Worm (Caenorhabditis elegans) whole organism, young adult: ENCODE data around the gene K02E10.6.

Source experiments
- F10E7.11 ChIP-seq: sonication (generic microtip); optimal IDR thresholded peaks from 2 replicates; lab custom pipeline; 2017; ENCODE audit warnings: mild to moderate bottlenecking, missing genetic modification characterization, moderate library complexity, missing compliant biosample characterization
- F39B2.1 ChIP-seq: fragments of 200-800 bp; sonication (Bioruptor generic); IDR thresholded peaks from 2 replicates; pipeline ENCODE4 v1.3.6; 2022; ENCODE audit warnings: missing genetic modification reagents, missing genetic modification characterization, missing compliant biosample characterization
- F49E8.2 ChIP-seq: sonication (generic microtip); optimal IDR thresholded peaks from 3 replicates; lab custom pipeline; 2017; ENCODE audit warnings: missing genetic modification characterization, mild to moderate bottlenecking, missing compliant biosample characterization, antibody characterized with exemption, moderate library complexity; ENCODE audit not compliant: insufficient read depth
- F52B5.7 ChIP-seq: sonication (generic microtip); optimal IDR thresholded peaks from 2 replicates; lab custom pipeline; 2016; ENCODE audit warnings: mild to moderate bottlenecking, missing genetic modification characterization, missing compliant biosample characterization
- F57C9.4 ChIP-seq: sonication (generic microtip); optimal IDR thresholded peaks from 2 replicates; lab custom pipeline; 2017; ENCODE audit warnings: mild to moderate bottlenecking, missing genetic modification characterization, missing compliant biosample characterization
- ZK185.1 ChIP-seq: sonication (generic microtip); optimal IDR thresholded peaks from 2 replicates; lab custom pipeline; 2016; ENCODE audit warnings: mild to moderate bottlenecking, missing genetic modification characterization, missing compliant biosample characterization; ENCODE audit not compliant: poor library complexity, severe bottlenecking
- bed-2 ChIP-seq: fragments of 200-800 bp; sonication (Bioruptor generic); IDR thresholded peaks from 2 replicates; pipeline ENCODE4 v1.3.6; 2022; ENCODE audit warnings: missing genetic modification reagents, missing genetic modification characterization, missing compliant biosample characterization
- cebp-1 ChIP-seq, 2 experiments: fragments of 200-800 bp in 1 of 2; sonication (Bioruptor generic) in 1 of 2; sonication (generic microtip) in 1 of 2; IDR thresholded peaks in 1 of 2; optimal IDR thresholded peaks in 1 of 2; 2 replicates each; pipeline versions ENCODE4 v1.3.6 to Lab custom; 2017 to 2022; ENCODE audit warnings: missing compliant biosample characterization in 2 of 2, missing genetic modification characterization in 2 of 2, mild to moderate bottlenecking in 1 of 2, missing genetic modification reagents in 1 of 2, moderate library complexity in 1 of 2
- ceh-27 ChIP-seq: fragments of 200-800 bp; sonication (Bioruptor generic); optimal IDR thresholded peaks from 2 replicates; lab custom pipeline; 2018; ENCODE audit warnings: mild to moderate bottlenecking, missing genetic modification characterization, moderate library complexity, missing compliant biosample characterization
- chd-7 ChIP-seq: sonication (generic microtip); optimal IDR thresholded peaks from 2 replicates; lab custom pipeline; 2016; ENCODE audit warnings: mild to moderate bottlenecking, missing genetic modification characterization, moderate library complexity, missing compliant biosample characterization
- die-1 ChIP-seq: sonication (generic microtip); optimal IDR thresholded peaks from 2 replicates; lab custom pipeline; 2016; ENCODE audit warnings: missing genotype, mild to moderate bottlenecking, missing genetic modification characterization, missing compliant biosample characterization
- egl-44 ChIP-seq: fragments of 200-800 bp; sonication (Bioruptor generic); IDR thresholded peaks from 2 replicates; pipeline ENCODE4 v1.3.6; 2022; ENCODE audit warnings: missing genetic modification reagents, missing genetic modification characterization, missing compliant biosample characterization
- ekl-4 ChIP-seq: fragments of 200-800 bp; sonication (Bioruptor generic); IDR thresholded peaks from 2 replicates; pipeline ENCODE4 v1.3.6; 2022; ENCODE audit warnings: missing genetic modification reagents, missing genetic modification characterization, missing compliant biosample characterization
- fkh-3 ChIP-seq: sonication (generic microtip); optimal IDR thresholded peaks from 2 replicates; lab custom pipeline; 2016; ENCODE audit warnings: mild to moderate bottlenecking, missing genetic modification characterization, missing compliant biosample characterization
- gei-17 ChIP-seq: fragments of 200-800 bp; sonication (Bioruptor generic); optimal IDR thresholded peaks from 2 replicates; lab custom pipeline; 2018; ENCODE audit warnings: mild to moderate bottlenecking, missing genetic modification characterization, missing compliant biosample characterization
- hrde-1 ChIP-seq: sonication (generic microtip); optimal IDR thresholded peaks from 2 replicates; lab custom pipeline; 2016; ENCODE audit warnings: missing genetic modification characterization, mild to moderate bottlenecking, missing compliant biosample characterization, moderate library complexity, missing genotype, missing genetic modification reagents, borderline replicate concordance
- let-607 ChIP-seq, 2 experiments: fragments of 200-800 bp in 1 of 2; sonication (Bioruptor generic) in 1 of 2; sonication (generic microtip) in 1 of 2; optimal IDR thresholded peaks; 2 replicates each; lab custom pipeline; 2016 to 2018; ENCODE audit warnings: mild to moderate bottlenecking in 2 of 2, missing compliant biosample characterization in 2 of 2, missing genetic modification characterization in 2 of 2, moderate library complexity in 2 of 2, missing genotype in 1 of 2
- lir-1 ChIP-seq: fragments of 200-800 bp; sonication (Bioruptor generic); conservative IDR thresholded peaks from 2 replicates; pipeline ENCODE4 v1.3.6; 2022; ENCODE audit warnings: missing genetic modification reagents, missing genetic modification characterization, missing compliant biosample characterization
- lsy-27 ChIP-seq: sonication (generic microtip); optimal IDR thresholded peaks from 2 replicates; lab custom pipeline; 2017; ENCODE audit warnings: missing genetic modification characterization, mild to moderate bottlenecking, missing compliant biosample characterization, antibody characterized with exemption, missing genotype, borderline replicate concordance; ENCODE audit not compliant: insufficient read depth
- madf-6 ChIP-seq: fragments of 200-800 bp; sonication (Bioruptor generic); IDR thresholded peaks from 2 replicates; pipeline ENCODE4 v1.3.6; 2022; ENCODE audit warnings: missing genetic modification reagents, missing genetic modification characterization, missing compliant biosample characterization
- mxl-1 ChIP-seq: sonication (generic microtip); optimal IDR thresholded peaks from 2 replicates; lab custom pipeline; 2016; ENCODE audit warnings: missing genetic modification characterization, missing compliant biosample characterization
- nfya-2 ChIP-seq: fragments of 200-800 bp; sonication (Bioruptor generic); IDR thresholded peaks from 2 replicates; pipeline ENCODE4 v1.3.6; 2022; ENCODE audit warnings: missing genetic modification reagents, missing genetic modification characterization, missing compliant biosample characterization
- nhr-120 ChIP-seq: fragments of 200-800 bp; sonication (Bioruptor generic); IDR thresholded peaks from 2 replicates; pipeline ENCODE4 v1.3.6; 2022; ENCODE audit warnings: missing genetic modification characterization, missing compliant biosample characterization
- rcor-1 ChIP-seq: fragments of 200-800 bp; sonication (Bioruptor generic); IDR thresholded peaks from 2 replicates; pipeline ENCODE4 v1.3.6; 2022; ENCODE audit warnings: missing genetic modification reagents, missing genetic modification characterization, missing compliant biosample characterization
- snpc-3.4 ChIP-seq: sonication (generic microtip); optimal IDR thresholded peaks from 2 replicates; lab custom pipeline; 2017; ENCODE audit warnings: missing genetic modification characterization, mild to moderate bottlenecking, missing compliant biosample characterization, antibody characterized with exemption, moderate library complexity, missing genotype, missing genetic modification reagents
- sptf-2 ChIP-seq: fragments of 200-800 bp; sonication (Bioruptor generic); optimal IDR thresholded peaks from 2 replicates; lab custom pipeline; 2018; ENCODE audit warnings: mild to moderate bottlenecking, missing genetic modification characterization, missing compliant biosample characterization
- tlf-1 ChIP-seq: fragments of 200-800 bp; sonication (Bioruptor generic); optimal IDR thresholded peaks from 2 replicates; lab custom pipeline; 2018; ENCODE audit warnings: mild to moderate bottlenecking, missing genetic modification characterization, missing compliant biosample characterization
- zfh-2 ChIP-seq: fragments of 200-800 bp; sonication (Bioruptor generic); conservative IDR thresholded peaks from 2 replicates; pipeline ENCODE4 v1.3.6; 2022; ENCODE audit warnings: missing genetic modification reagents, missing genetic modification characterization, missing compliant biosample characterization
- zim-3 ChIP-seq: sonication (generic microtip); optimal IDR thresholded peaks from 2 replicates; lab custom pipeline; 2017; ENCODE audit warnings: mild to moderate bottlenecking, missing genetic modification characterization, moderate library complexity, missing compliant biosample characterization
- ztf-22 ChIP-seq: fragments of 200-800 bp; sonication (Bioruptor generic); optimal IDR thresholded peaks from 2 replicates; lab custom pipeline; 2018; ENCODE audit warnings: mild to moderate bottlenecking, missing genetic modification characterization, moderate library complexity, missing compliant biosample characterization
- ztf-25 ChIP-seq: fragments of 200-800 bp; sonication (Bioruptor generic); IDR thresholded peaks from 2 replicates; pipeline ENCODE4 v1.3.6; 2022; ENCODE audit warnings: missing genetic modification reagents, missing genetic modification characterization, missing compliant biosample characterization
- ztf-26 ChIP-seq: sonication (generic microtip); optimal IDR thresholded peaks from 2 replicates; lab custom pipeline; 2017; ENCODE audit warnings: missing genetic modification characterization, missing compliant biosample characterization

Gene K02E10.6

ce11 chrX:2450994-2451393 is 31.6 kb downstream of the K02E10.6 start:
- TF ChIP-seq zfh-2 (GFP tag; lab: Robert Waterston, UW) (peak; percentile 78), egl-44 (no peak)
- TF ChIP-seq, all 124 proteins: peak for 1

- TF ChIP-seq zfh-2 (GFP tag; lab: Robert Waterston, UW) (peak; percentile 71), chd-7 (tag; lab: Kevin White, UChicago) (no peak)
Measured at ce11 chrX:2447214-2447613, 35.4 kb downstream of the K02E10.6 start.

ce11 chrX:2446185-2446584 is 36.4 kb downstream of the K02E10.6 start:
- TF ChIP-seq ekl-4, result no peak
- TF ChIP-seq ztf-25 (GFP tag; lab: Robert Waterston, UW), result no peak
- TF ChIP-seq gei-17 (GFP tag; lab: Kevin White, UChicago), result no peak
- TF ChIP-seq fkh-3 (tag; lab: Kevin White, UChicago), result no peak
- no peak for TF ChIP-seq die-1 (tag; lab: Kevin White, UChicago)
- TF ChIP-seq tlf-1 (GFP tag; lab: Kevin White, UChicago), result no peak
- no peak for TF ChIP-seq F57C9.4
- TF ChIP-seq hrde-1, result no peak
- no peak for TF ChIP-seq cebp-1 (GFP tag; IDR thresholded peaks at IDR 0.05; lab: Robert Waterston, UW)
- TF ChIP-seq cebp-1 (tag; optimal IDR thresholded peaks at IDR 0.05; lab: Kevin White, UChicago), result no peak
- TF ChIP-seq F39B2.1 (GFP tag; lab: Robert Waterston, UW), result no peak
- TF ChIP-seq lir-1 (GFP tag; lab: Robert Waterston, UW), result no peak
- TF ChIP-seq nfya-2 (GFP tag; lab: Robert Waterston, UW), result no peak
- TF ChIP-seq sptf-2 (GFP tag; lab: Kevin White, UChicago), result no peak
- no peak for TF ChIP-seq ceh-27
- no peak for TF ChIP-seq ZK185.1 (tag; lab: Kevin White, UChicago)
- TF ChIP-seq, all 124 proteins: peak for 0

ce11 chrX:2443304-2443703 is 39.3 kb downstream of the K02E10.6 start, which contains the start of gene T07D1.3:
TSS of gene T07D1.3 (minus strand) at chrX:2443404.
- no peak for TF ChIP-seq F49E8.2 (tag; lab: Kevin White, UChicago)
- TF ChIP-seq ztf-26 (tag; lab: Kevin White, UChicago), result no peak
- no peak for TF ChIP-seq ztf-22 (GFP tag; lab: Kevin White, UChicago)
- no peak for TF ChIP-seq tlf-1 (GFP tag; lab: Kevin White, UChicago)
- TF ChIP-seq F10E7.11 (tag; lab: Kevin White, UChicago), result no peak
- no peak for TF ChIP-seq egl-44
- TF ChIP-seq zim-3, result no peak
- TF ChIP-seq sptf-2 (GFP tag; lab: Kevin White, UChicago), result no peak
- no peak for TF ChIP-seq F52B5.7 (tag; lab: Kevin White, UChicago)
- no peak for TF ChIP-seq snpc-3.4 (tag; lab: Kevin White, UChicago)
- TF ChIP-seq lsy-27 (tag; lab: Kevin White, UChicago), result no peak
- no peak for TF ChIP-seq nhr-120
- TF ChIP-seq madf-6 (GFP tag; lab: Robert Waterston, UW), result no peak
- no peak for TF ChIP-seq ceh-27
- TF ChIP-seq rcor-1, result no peak
- TF ChIP-seq bed-2 (GFP tag; lab: Robert Waterston, UW), result no peak
- no peak for TF ChIP-seq mxl-1 (tag; lab: Kevin White, UChicago)
- no peak for TF ChIP-seq let-607 (tag; optimal IDR thresholded peaks at IDR 0.05; lab: Kevin White, UChicago)
